Fruit fly (Drosophila melanogaster) whole organism, prepupa: ENCODE measurements around the gene CG1537.
A peak's percentile ranks its signal among the peaks of the same experiment; 100 is the strongest.
"Not testable (repeated sequence)": the region's sequence is repeated elsewhere in the genome, so short reads cannot be mapped to it uniquely, and the experiment has no call there.

Experiments used
- Blimp-1 ChIP-seq: fragments of 200-800 bp; sonication (Bioruptor generic); optimal IDR thresholded peaks from 3 replicates; lab custom pipeline; 2017; ENCODE audit warnings: missing biosample characterization, missing genetic modification characterization, mild to moderate bottlenecking, moderate library complexity, missing genetic modification reagents
- CG10669 ChIP-seq: fragments of 200-800 bp; sonication (Bioruptor generic); optimal IDR thresholded peaks from 3 replicates; lab custom pipeline; 2018; ENCODE audit warnings: missing biosample characterization, mild to moderate bottlenecking, missing genetic modification characterization, moderate library complexity
- CG11294 ChIP-seq: fragments of 200-800 bp; sonication (Bioruptor generic); IDR thresholded peaks from 2 replicates; pipeline ENCODE4 v1.3.6; 2022; ENCODE audit warnings: missing biosample characterization, missing genetic modification characterization
- CG1621 ChIP-seq: fragments of 200-800 bp; sonication (Bioruptor generic); optimal IDR thresholded peaks from 3 replicates; lab custom pipeline; 2018; ENCODE audit warnings: missing biosample characterization, mild to moderate bottlenecking, missing genetic modification characterization
- CG3032 ChIP-seq: fragments of 200-800 bp; optimal IDR thresholded peaks from 2 replicates; lab custom pipeline; 2019; ENCODE audit warnings: missing biosample characterization, mild to moderate bottlenecking, missing genetic modification characterization, moderate library complexity
- CG32006 ChIP-seq: fragments of 200-800 bp; sonication (Bioruptor generic); optimal IDR thresholded peaks from 3 replicates; lab custom pipeline; 2017; ENCODE audit warnings: missing biosample characterization, mild to moderate bottlenecking, missing genetic modification characterization
- CG34406 ChIP-seq: fragments of 200-800 bp; sonication (Bioruptor generic); optimal IDR thresholded peaks from 3 replicates; lab custom pipeline; 2016; ENCODE audit warnings: missing biosample characterization, missing genetic modification characterization
- CG3919 ChIP-seq: fragments of 200-800 bp; sonication (Bioruptor generic); optimal IDR thresholded peaks from 3 replicates; lab custom pipeline; 2016; ENCODE audit warnings: missing biosample characterization, missing genetic modification characterization
- CG6163 ChIP-seq: fragments of 200-800 bp; sonication (Bioruptor generic); IDR thresholded peaks from 3 replicates; pipeline ENCODE4 v1.3.6; 2022; ENCODE audit warnings: missing biosample characterization, missing genetic modification characterization
- CG6276 ChIP-seq: fragments of 200-800 bp; sonication (Bioruptor generic); optimal IDR thresholded peaks from 2 replicates; lab custom pipeline; 2017; ENCODE audit warnings: missing biosample characterization, mild to moderate bottlenecking, missing genetic modification characterization
- CG6792 ChIP-seq: fragments of 200-800 bp; sonication (Bioruptor generic); optimal IDR thresholded peaks from 3 replicates; lab custom pipeline; 2016; ENCODE audit warnings: missing biosample characterization, missing genetic modification characterization
- CG6808 ChIP-seq: fragments of 200-800 bp; sonication (Bioruptor generic); optimal IDR thresholded peaks from 3 replicates; lab custom pipeline; 2017; ENCODE audit warnings: missing biosample characterization, missing genetic modification characterization, mild to moderate bottlenecking, moderate library complexity, missing genetic modification reagents
- CG6854 ChIP-seq: fragments of 200-800 bp; sonication (Bioruptor generic); optimal IDR thresholded peaks from 2 replicates; lab custom pipeline; 2017; ENCODE audit warnings: missing biosample characterization, mild to moderate bottlenecking, missing genetic modification characterization
- CG7368 ChIP-seq: fragments of 200-800 bp; sonication (Bioruptor generic); optimal IDR thresholded peaks from 3 replicates; lab custom pipeline; 2016; ENCODE audit warnings: missing biosample characterization, missing genetic modification characterization
- Eip75B ChIP-seq: fragments of 200-800 bp; sonication (Bioruptor generic); optimal IDR thresholded peaks from 3 replicates; lab custom pipeline; 2016; ENCODE audit warnings: missing biosample characterization, missing genetic modification characterization
- Eip78C ChIP-seq: fragments of 200-800 bp; sonication (Bioruptor generic); peaks from one replicate; lab custom pipeline; 2016; ENCODE audit warnings: missing biosample characterization, missing genetic modification characterization
- Eip93F ChIP-seq: fragments of 200-800 bp; sonication (Bioruptor generic); optimal IDR thresholded peaks from 2 replicates; lab custom pipeline; 2016; ENCODE audit warnings: missing biosample characterization, mild to moderate bottlenecking, missing genetic modification characterization
- Ets21C ChIP-seq: fragments of 200-800 bp; sonication (Bioruptor generic); optimal IDR thresholded peaks from 3 replicates; lab custom pipeline; 2016; ENCODE audit warnings: missing biosample characterization, missing genetic modification characterization
- Ets96B ChIP-seq: fragments of 200-800 bp; optimal IDR thresholded peaks from 2 replicates; lab custom pipeline; 2019; ENCODE audit warnings: missing biosample characterization, mild to moderate bottlenecking, missing genetic modification characterization, moderate library complexity
- Gug ChIP-seq: fragments of 200-800 bp; sonication (Bioruptor generic); IDR thresholded peaks from 2 replicates; pipeline ENCODE4 v1.3.6; 2022; ENCODE audit warnings: missing biosample characterization, missing genetic modification characterization
- Hr39 ChIP-seq: fragments of 200-800 bp; sonication (Bioruptor generic); optimal IDR thresholded peaks from 2 replicates; lab custom pipeline; 2016; ENCODE audit warnings: missing biosample characterization, missing genetic modification characterization
- Hr4 ChIP-seq: fragments of 200-800 bp; sonication (Bioruptor generic); optimal IDR thresholded peaks from 3 replicates; lab custom pipeline; 2016; ENCODE audit warnings: missing biosample characterization, missing genetic modification characterization
- Lpt ChIP-seq: fragments of 200-800 bp; sonication (Bioruptor generic); optimal IDR thresholded peaks from 3 replicates; lab custom pipeline; 2016; ENCODE audit warnings: missing biosample characterization, missing genetic modification characterization
- Met ChIP-seq: fragments of 200-800 bp; sonication (Bioruptor generic); optimal IDR thresholded peaks from 3 replicates; lab custom pipeline; 2016; ENCODE audit warnings: missing biosample characterization, missing genetic modification characterization
- OdsH ChIP-seq: fragments of 200-800 bp; sonication (Bioruptor generic); optimal IDR thresholded peaks from 3 replicates; lab custom pipeline; 2016; ENCODE audit warnings: missing biosample characterization, missing genetic modification characterization
- Sox102F ChIP-seq: fragments of 200-800 bp; sonication (Bioruptor generic); optimal IDR thresholded peaks from 2 replicates; lab custom pipeline; 2016; ENCODE audit warnings: missing biosample characterization, mild to moderate bottlenecking, missing genetic modification characterization
- Sox14 ChIP-seq: fragments of 200-800 bp; sonication (Bioruptor generic); optimal IDR thresholded peaks from 3 replicates; lab custom pipeline; 2016; ENCODE audit warnings: missing biosample characterization, missing genetic modification characterization
- Sox15 ChIP-seq: fragments of 200-800 bp; sonication (Bioruptor generic); optimal IDR thresholded peaks from 3 replicates; lab custom pipeline; 2016; ENCODE audit warnings: missing biosample characterization, missing genetic modification characterization
- acj6 ChIP-seq: fragments of 200-800 bp; sonication (Bioruptor generic); optimal IDR thresholded peaks from 3 replicates; lab custom pipeline; 2016; ENCODE audit warnings: missing biosample characterization, missing genetic modification characterization
- dsx ChIP-seq: fragments of 200-800 bp; optimal IDR thresholded peaks from 3 replicates; lab custom pipeline; 2019; ENCODE audit warnings: missing biosample characterization, mild to moderate bottlenecking, missing genetic modification characterization, moderate library complexity; ENCODE audit not compliant: poor library complexity, severe bottlenecking
- eg ChIP-seq: fragments of 200-800 bp; sonication (Bioruptor generic); IDR thresholded peaks from 3 replicates; pipeline ENCODE4 v1.3.6; 2022; ENCODE audit warnings: missing biosample characterization, missing genetic modification characterization
- esn ChIP-seq: fragments of 200-800 bp; sonication (Bioruptor generic); optimal IDR thresholded peaks from 2 replicates; lab custom pipeline; 2016; ENCODE audit warnings: missing biosample characterization, mild to moderate bottlenecking, missing genetic modification characterization, moderate library complexity
- fd59A ChIP-seq: fragments of 200-800 bp; sonication (Bioruptor generic); optimal IDR thresholded peaks from 2 replicates; lab custom pipeline; 2017; ENCODE audit warnings: missing biosample characterization, mild to moderate bottlenecking, missing genetic modification characterization, missing genetic modification reagents
- lz ChIP-seq: fragments of 200-800 bp; sonication (Bioruptor generic); optimal IDR thresholded peaks from 3 replicates; lab custom pipeline; 2016; ENCODE audit warnings: missing biosample characterization, missing genetic modification characterization
- pdm3 ChIP-seq: fragments of 200-800 bp; sonication (Bioruptor generic); optimal IDR thresholded peaks from 3 replicates; lab custom pipeline; 2016; ENCODE audit warnings: missing biosample characterization, missing genetic modification characterization
- spab ChIP-seq: fragments of 200-800 bp; sonication (Bioruptor generic); optimal IDR thresholded peaks from 2 replicates; lab custom pipeline; 2017; ENCODE audit warnings: missing biosample characterization, mild to moderate bottlenecking, missing genetic modification characterization, missing genetic modification reagents
- ss ChIP-seq, 2 experiments: fragments of 200-800 bp; sonication (Bioruptor generic); optimal IDR thresholded peaks; 2 replicates in 1 of 2; 3 replicates in 1 of 2; lab custom pipeline; 2017 to 2018; ENCODE audit warnings: mild to moderate bottlenecking in 2 of 2, missing biosample characterization in 2 of 2, missing genetic modification characterization in 2 of 2, moderate library complexity in 1 of 2
- vri ChIP-seq: fragments of 200-800 bp; sonication (Bioruptor generic); optimal IDR thresholded peaks from 3 replicates; lab custom pipeline; 2016; ENCODE audit warnings: missing biosample characterization, mild to moderate bottlenecking, missing genetic modification characterization

The CG1537 gene

DNA sequence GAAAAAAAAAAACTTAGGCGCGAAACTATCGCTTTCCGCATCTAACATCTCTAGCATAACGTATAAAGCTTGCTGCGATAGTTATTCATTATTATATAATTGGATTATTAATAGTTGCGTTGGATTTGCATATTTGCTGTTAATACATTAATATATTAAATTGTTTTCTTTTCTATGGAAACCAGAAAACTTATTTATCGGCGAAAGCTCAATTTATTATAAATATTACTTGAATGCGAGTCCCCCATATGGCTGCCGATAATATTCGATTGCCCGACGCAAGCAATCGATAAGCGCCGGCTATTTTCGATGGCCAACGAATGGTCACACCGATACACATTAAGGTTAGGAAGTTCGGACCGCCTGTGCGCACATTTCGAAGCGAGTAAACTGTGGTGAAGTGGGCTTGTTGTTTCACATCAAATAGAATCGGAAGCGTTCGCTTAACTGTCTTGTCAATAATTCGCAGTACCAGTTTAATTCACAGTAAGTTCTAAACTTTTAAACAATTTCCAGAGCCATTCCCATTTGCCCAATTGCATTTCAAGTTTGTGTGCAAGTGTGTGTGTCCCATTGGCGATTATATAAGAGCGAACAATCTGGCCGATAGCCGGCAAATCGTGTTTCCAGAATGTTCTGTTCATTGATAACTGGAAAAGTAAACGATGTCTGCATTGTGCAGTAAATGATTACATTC is 45.3 kb upstream of the CG1537 start, which contains the start of gene Hsp60A (continued):
- TF ChIP-seq Sox14 (GFP tag; lab: Kevin White, UChicago) (peak; percentile 26), CG11294 (GFP tag; lab: Robert Waterston, UW) (no peak), Met (peak; percentile 54), eg (peak; percentile 53; the same call in 2 of the 3 replicates), Hr39 (GFP tag; lab: Kevin White, UChicago) (peak; percentile 35), CG32006 (GFP tag; lab: Kevin White, UChicago) (peak; percentile 30), lz (GFP tag; lab: Kevin White, UChicago) (peak; percentile 45), Eip78C (GFP tag; lab: Kevin White, UChicago) (peak; percentile 78), CG6276 (GFP tag; lab: Kevin White, UChicago) (no peak), Gug (GFP tag; lab: Robert Waterston, UW) (0 out of 2 replicates have a peak, but pooled peaks have one; percentile 15), CG34406 (peak; percentile 18)

DNA sequence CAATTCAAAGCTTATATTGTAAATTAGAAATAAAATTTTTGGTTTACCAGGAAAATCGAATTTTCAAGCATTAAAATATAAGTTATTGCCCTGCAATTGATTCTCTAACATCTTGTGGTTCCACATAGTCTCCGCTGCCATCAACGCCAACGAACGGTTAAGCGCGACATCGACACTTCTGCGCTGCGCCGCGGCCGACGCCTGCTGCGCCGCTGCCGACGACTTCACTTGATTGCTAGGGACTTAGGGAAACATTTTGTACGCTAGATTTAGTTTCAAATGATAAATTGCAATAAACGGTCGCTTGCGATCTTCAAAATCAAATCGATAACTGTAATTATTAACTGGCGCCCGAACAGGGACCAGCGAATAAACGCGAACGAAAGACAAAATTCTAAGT is 33.0 kb upstream of the CG1537 start, which contains the start of gene CG42249:
Gene CG42249 (plus strand): TSS at position 301 of the 400 bp plus-strand sequence.
- not testable (repeated sequence) for TF ChIP-seq Blimp-1 (GFP tag; lab: Kevin White, UChicago); CG3919 (GFP tag; lab: Kevin White, UChicago); Ets96B (tag; lab: Kevin White, UChicago)

DNA sequence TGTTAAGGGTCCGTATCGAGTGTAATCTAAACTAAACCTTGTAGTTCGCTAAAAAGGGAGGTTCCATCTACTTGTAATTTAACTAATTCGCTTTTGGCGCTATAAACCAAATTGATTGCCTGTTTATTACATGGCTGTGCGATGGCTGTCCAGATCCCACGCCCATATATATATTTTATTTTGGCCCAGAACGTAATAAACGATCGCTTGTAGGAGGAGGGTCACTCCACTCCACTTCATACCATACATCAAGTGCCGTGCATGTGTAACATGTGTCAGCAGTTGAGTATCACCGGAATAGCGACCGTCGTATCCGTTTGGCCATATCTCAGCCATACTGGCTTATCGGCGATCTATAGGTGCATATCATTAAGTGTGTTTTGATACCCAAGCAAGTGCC is 32.3 kb upstream of the CG1537 start:
- no peak for TF ChIP-seq Sox14 (GFP tag; lab: Kevin White, UChicago)
- TF ChIP-seq vri (GFP tag; lab: Kevin White, UChicago), result peak; percentile 8
- TF ChIP-seq, all 60 proteins: peak for 1

DNA sequence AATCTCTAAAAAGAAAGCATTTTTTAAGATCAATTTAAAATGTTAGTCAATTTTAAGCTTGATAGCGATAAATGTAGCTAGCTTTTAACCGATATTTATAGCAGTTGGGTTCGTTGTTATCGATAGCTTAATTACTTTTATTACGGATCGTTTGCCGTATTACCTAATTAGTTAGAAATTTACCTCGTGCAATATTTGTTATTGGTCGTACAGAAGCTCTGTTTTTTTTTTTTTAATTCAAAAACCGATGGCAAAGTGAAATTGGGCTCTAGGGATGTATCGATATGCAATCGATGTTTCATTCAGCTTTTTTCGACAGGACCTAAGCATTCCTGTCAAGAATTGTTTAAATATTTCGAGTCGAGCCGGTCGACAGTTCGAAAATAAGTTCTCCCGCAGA is 29.2 kb upstream of the CG1537 start, which contains the start of gene CG2061:
Gene CG2061 (plus strand): TSS at position 292 of the 400 bp plus-strand sequence.
- TF ChIP-seq spab (GFP tag; lab: Kevin White, UChicago) (no peak), pdm3 (no peak), CG1621 (tag; lab: Kevin White, UChicago) (no peak), Ets21C (GFP tag; lab: Kevin White, UChicago) (no peak), Sox15 (no peak), ss (GFP tag; optimal IDR thresholded peaks at IDR 0.05; lab: Kevin White, UChicago) (no peak)
- TF ChIP-seq, all 60 proteins: peak for 0

DNA sequence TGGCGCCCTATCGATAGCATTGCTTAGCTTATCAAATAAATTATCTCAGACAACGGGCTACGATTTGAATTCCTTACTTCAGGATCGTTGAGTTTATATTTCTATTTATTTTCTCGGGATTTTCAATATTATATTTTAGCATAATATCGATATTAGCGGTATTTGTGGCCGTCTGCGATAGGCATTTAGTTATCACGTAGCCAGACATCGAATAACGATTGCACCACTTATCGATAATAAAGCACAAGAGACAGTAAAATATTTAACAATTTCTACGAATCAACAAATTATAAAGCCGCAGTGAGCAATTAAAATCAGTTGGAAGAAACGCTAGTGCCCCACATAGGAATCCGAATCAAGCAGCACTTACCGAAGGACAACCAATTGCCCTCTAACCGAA is 27.2 kb upstream of the CG1537 start, which contains the start of gene CG2076:
Gene CG2076 (plus strand): TSS at position 50 of the 400 bp plus-strand sequence.
- no peak for TF ChIP-seq CG7368 (GFP tag; lab: Kevin White, UChicago)
- TF ChIP-seq Eip93F (GFP tag; lab: Kevin White, UChicago), result no peak
- no peak for TF ChIP-seq OdsH (GFP tag; lab: Kevin White, UChicago)
- peak; percentile 48 for TF ChIP-seq Eip78C (GFP tag; lab: Kevin White, UChicago)
- TF ChIP-seq dsx (GFP tag; lab: Kevin White, UChicago), result peak; percentile 84

DNA sequence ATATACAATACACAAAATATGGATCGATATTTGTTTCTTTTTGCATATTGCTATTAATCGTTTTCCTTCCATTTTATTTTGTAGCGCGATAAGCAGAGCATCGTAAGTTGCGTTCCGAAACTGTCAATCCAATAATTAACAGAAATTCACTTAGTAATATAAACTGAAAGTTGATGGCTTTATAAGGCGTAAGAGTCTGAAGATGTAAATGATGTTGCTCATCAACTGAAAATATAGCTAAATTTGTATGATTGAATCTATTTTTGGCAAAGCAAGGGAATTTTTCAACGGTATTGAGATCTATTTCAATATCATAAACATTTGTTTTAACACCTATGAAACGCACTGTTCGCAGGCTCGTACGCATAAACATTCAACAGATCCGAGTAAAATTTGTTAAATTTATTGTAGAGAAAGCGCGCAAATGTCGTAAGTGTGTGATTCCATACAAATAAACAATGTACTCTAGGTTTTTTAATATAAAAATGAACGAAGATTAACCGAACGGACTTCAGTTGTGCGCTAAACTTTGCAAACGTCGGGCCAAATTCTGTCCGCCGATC is 25.9 kb upstream of the CG1537 start, which contains the start of gene Vago:
Gene Vago (plus strand): TSS at position 513 of the 563 bp plus-strand sequence.
- TF ChIP-seq fd59A (no peak), Sox102F (GFP tag; lab: Kevin White, UChicago) (peak; percentile 40), CG3919 (GFP tag; lab: Kevin White, UChicago) (no peak), CG6854 (GFP tag; lab: Kevin White, UChicago) (no peak), Met (peak; percentile 38), CG6808 (GFP tag; lab: Kevin White, UChicago) (peak; percentile 2), CG6163 (GFP tag; lab: Robert Waterston, UW) (no peak), CG6792 (no peak), CG34406 (no peak), Eip78C (GFP tag; lab: Kevin White, UChicago) (peak; percentile 47), CG11294 (GFP tag; lab: Robert Waterston, UW) (no peak), pdm3 (peak; percentile 15), acj6 (GFP tag; lab: Kevin White, UChicago) (no peak), CG10669 (GFP tag; lab: Kevin White, UChicago) (peak; percentile 12), esn (GFP tag; lab: Kevin White, UChicago) (peak; percentile 48), Hr4 (GFP tag; lab: Kevin White, UChicago) (peak; percentile 31), lz (GFP tag; lab: Kevin White, UChicago) (peak; percentile 16), Eip75B (GFP tag; lab: Kevin White, UChicago) (peak; percentile 2), dsx (GFP tag; lab: Kevin White, UChicago) (no peak), CG3032 (no peak), Lpt (GFP tag; lab: Kevin White, UChicago) (no peak)
